Fruit fly (Drosophila melanogaster) whole organism, larva: ENCODE measurements around the gene Ask1.

Source experiments
- noc ChIP-seq: fragments of 200-800 bp; sonication (Bioruptor generic); optimal IDR thresholded peaks from 3 replicates; lab custom pipeline; 2019; ENCODE audit warnings: missing biosample characterization, mild to moderate bottlenecking, missing genetic modification characterization, moderate library complexity

Gene Ask1

dm6 chr3R:19879470-19880052 is at the start of gene Ask1:
Gene Ask1 (plus strand): TSS chr3R:19879719.
- no peak for TF ChIP-seq noc (tag; lab: Kevin White, UChicago)

dm6 chr3R:19830973-19831372 is 48.5 kb upstream of the Ask1 start:
- TF ChIP-seq noc (tag; lab: Kevin White, UChicago): peak; percentile 68

- no peak for TF ChIP-seq noc (tag; lab: Kevin White, UChicago)
Measured at dm6 chr3R:19833546-19833945, 46.0 kb upstream of the Ask1 start.

- peak; percentile 37 for TF ChIP-seq noc (tag; lab: Kevin White, UChicago)
Measured at dm6 chr3R:19833963-19834362, 45.6 kb upstream of the Ask1 start.

- peak; percentile 73 for TF ChIP-seq noc (tag; lab: Kevin White, UChicago)
Measured at dm6 chr3R:19834982-19835381, 44.5 kb upstream of the Ask1 start.

- TF ChIP-seq noc (tag; lab: Kevin White, UChicago): peak; percentile 61
Measured at dm6 chr3R:19836687-19837086, 42.8 kb upstream of the Ask1 start, which contains the start of gene bnl. Gene bnl (minus strand): TSS chr3R:19836817.

dm6 chr3R:19838925-19839601 is 40.5 kb upstream of the Ask1 start:
- TF ChIP-seq noc (tag; lab: Kevin White, UChicago): no peak

dm6 chr3R:19840545-19840944 is 39.0 kb upstream of the Ask1 start, which contains the start of gene CG31459:
Gene CG31459 (plus strand): TSS chr3R:19840845.
- no peak for TF ChIP-seq noc (tag; lab: Kevin White, UChicago)

- TF ChIP-seq noc (tag; lab: Kevin White, UChicago): no peak
Measured at dm6 chr3R:19843888-19844287, 35.6 kb upstream of the Ask1 start.

dm6 chr3R:19846870-19847590 is 32.5 kb upstream of the Ask1 start, which contains the start of gene MICU3:
Gene MICU3 (plus strand): TSS chr3R:19847311.
- peak; percentile 51 for TF ChIP-seq noc (tag; lab: Kevin White, UChicago)

- no peak for TF ChIP-seq noc (tag; lab: Kevin White, UChicago)
Measured at dm6 chr3R:19847591-19848256, 31.8 kb upstream of the Ask1 start.

dm6 chr3R:19858017-19858659 is 21.4 kb upstream of the Ask1 start:
- peak; percentile 80 for TF ChIP-seq noc (tag; lab: Kevin White, UChicago)

dm6 chr3R:19858944-19859343 is 20.6 kb upstream of the Ask1 start:
- no peak for TF ChIP-seq noc (tag; lab: Kevin White, UChicago)

- peak; percentile 74 for TF ChIP-seq noc (tag; lab: Kevin White, UChicago)
Measured at dm6 chr3R:19859370-19860033, 20.0 kb upstream of the Ask1 start.
